Worm (Caenorhabditis elegans) whole organism, late embryonic: ENCODE results near the gene F44A2.7.

Source experiments
- C08G9.2 ChIP-seq: sonication (generic microtip); optimal IDR thresholded peaks from 2 replicates; lab custom pipeline; 2016; ENCODE audit warnings: mild to moderate bottlenecking, missing genetic modification characterization, moderate library complexity, missing compliant biosample characterization
- C38D4.7 ChIP-seq: fragments of 200-800 bp; sonication (Bioruptor generic); optimal IDR thresholded peaks from 2 replicates; lab custom pipeline; 2018; ENCODE audit warnings: mild to moderate bottlenecking, missing genetic modification characterization, moderate library complexity, missing compliant biosample characterization
- F13H6.1 ChIP-seq: sonication (generic microtip); optimal IDR thresholded peaks from 2 replicates; lab custom pipeline; 2016; ENCODE audit warnings: missing genetic modification characterization, missing compliant biosample characterization
- K02D7.2 ChIP-seq: sonication (generic microtip); optimal IDR thresholded peaks from 2 replicates; lab custom pipeline; 2017; ENCODE audit warnings: mild to moderate bottlenecking, missing genetic modification characterization, missing compliant biosample characterization
- K09A11.1 ChIP-seq: sonication (generic microtip); optimal IDR thresholded peaks from 2 replicates; lab custom pipeline; 2017; ENCODE audit warnings: antibody characterized with exemption, mild to moderate bottlenecking, missing genetic modification characterization, missing compliant biosample characterization; ENCODE audit not compliant: insufficient read depth
- T23F11.4 ChIP-seq: fragments of 200-800 bp; sonication (Bioruptor generic); optimal IDR thresholded peaks from 2 replicates; lab custom pipeline; 2018; ENCODE audit warnings: mild to moderate bottlenecking, missing genetic modification characterization, missing compliant biosample characterization
- Y22D7AL.16 ChIP-seq: sonication (generic microtip); optimal IDR thresholded peaks from 2 replicates; lab custom pipeline; 2016; ENCODE audit warnings: missing genetic modification characterization, missing compliant biosample characterization
- ahr-1 ChIP-seq: sonication (generic microtip); optimal IDR thresholded peaks from 2 replicates; lab custom pipeline; 2016; ENCODE audit warnings: missing genetic modification characterization, missing compliant biosample characterization
- ama-1 ChIP-seq: fragments of 150-350 bp; optimal IDR thresholded peaks from 2 replicates; lab custom pipeline; 2014
- ceh-14 ChIP-seq: sonication (generic microtip); optimal IDR thresholded peaks from 2 replicates; lab custom pipeline; 2016; ENCODE audit warnings: missing genotype, missing genetic modification characterization, missing compliant biosample characterization
- ceh-2 ChIP-seq: sonication (generic microtip); optimal IDR thresholded peaks from 2 replicates; lab custom pipeline; 2016; ENCODE audit warnings: missing genotype, missing genetic modification characterization, missing compliant biosample characterization
- ceh-24 ChIP-seq: sonication (generic microtip); optimal IDR thresholded peaks from 2 replicates; lab custom pipeline; 2016; ENCODE audit warnings: mild to moderate bottlenecking, missing genetic modification characterization, missing compliant biosample characterization
- ceh-30 ChIP-seq: fragments of 150-350 bp; optimal IDR thresholded peaks from 2 replicates; lab custom pipeline; 2014; ENCODE audit warnings: missing biosample characterization, missing genetic modification characterization
- ceh-31 ChIP-seq: sonication (generic microtip); optimal IDR thresholded peaks from 2 replicates; lab custom pipeline; 2016; ENCODE audit warnings: missing genetic modification characterization, missing compliant biosample characterization
- ceh-34 ChIP-seq: sonication (generic microtip); optimal IDR thresholded peaks from 2 replicates; lab custom pipeline; 2016; ENCODE audit warnings: mild to moderate bottlenecking, missing genetic modification characterization, missing compliant biosample characterization
- ceh-45 ChIP-seq: fragments of 200-800 bp; sonication (Bioruptor generic); IDR thresholded peaks from 2 replicates; pipeline ENCODE4 v1.3.6; 2022; ENCODE audit warnings: missing genetic modification reagents, missing genetic modification characterization, missing compliant biosample characterization
- ceh-6 ChIP-seq: fragments of 200-800 bp; sonication (Bioruptor generic); optimal IDR thresholded peaks from 2 replicates; lab custom pipeline; 2018; ENCODE audit warnings: mild to moderate bottlenecking, missing genetic modification characterization, missing compliant biosample characterization
- ceh-9 ChIP-seq: sonication (generic microtip); optimal IDR thresholded peaks from 2 replicates; lab custom pipeline; 2016; ENCODE audit warnings: mild to moderate bottlenecking, missing genetic modification characterization, inconsistent platforms, missing compliant biosample characterization
- dmd-4 ChIP-seq: sonication (generic microtip); optimal IDR thresholded peaks from 2 replicates; lab custom pipeline; 2016; ENCODE audit warnings: borderline replicate concordance, missing genetic modification characterization, missing compliant biosample characterization
- dve-1 ChIP-seq: sonication (generic microtip); optimal IDR thresholded peaks from 2 replicates; lab custom pipeline; 2017; ENCODE audit warnings: antibody characterized with exemption, mild to moderate bottlenecking, missing genetic modification characterization, missing compliant biosample characterization
- eyg-1 ChIP-seq: sonication (generic microtip); optimal IDR thresholded peaks from 2 replicates; lab custom pipeline; 2016; ENCODE audit warnings: missing genotype, missing genetic modification characterization, missing compliant biosample characterization
- fkh-6 ChIP-seq: sonication (generic microtip); optimal IDR thresholded peaks from 2 replicates; lab custom pipeline; 2016; ENCODE audit warnings: missing genetic modification characterization, missing compliant biosample characterization
- gmeb-2 ChIP-seq: sonication (generic microtip); optimal IDR thresholded peaks from 2 replicates; lab custom pipeline; 2016; ENCODE audit warnings: missing genetic modification characterization, inconsistent platforms, missing compliant biosample characterization
- hlh-13 ChIP-seq: fragments of 200-800 bp; sonication (Bioruptor generic); optimal IDR thresholded peaks from 2 replicates; lab custom pipeline; 2018; ENCODE audit warnings: mild to moderate bottlenecking, missing genetic modification characterization, missing compliant biosample characterization
- hlh-6 ChIP-seq: sonication (generic microtip); optimal IDR thresholded peaks from 2 replicates; lab custom pipeline; 2016; ENCODE audit warnings: missing genotype, missing genetic modification characterization, missing compliant biosample characterization
- lin-11 ChIP-seq: fragments of 200-800 bp; sonication (Bioruptor generic); optimal IDR thresholded peaks from 2 replicates; lab custom pipeline; 2018; ENCODE audit warnings: mild to moderate bottlenecking, missing genetic modification characterization, missing compliant biosample characterization
- madf-2 ChIP-seq: sonication (generic microtip); optimal IDR thresholded peaks from 2 replicates; lab custom pipeline; 2017; ENCODE audit warnings: missing genetic modification characterization, missing compliant biosample characterization
- mec-3 ChIP-seq: sonication (generic microtip); optimal IDR thresholded peaks from 2 replicates; lab custom pipeline; 2016; ENCODE audit warnings: borderline replicate concordance, missing genetic modification characterization, missing compliant biosample characterization
- nfya-1 ChIP-seq: sonication (generic microtip); optimal IDR thresholded peaks from 2 replicates; lab custom pipeline; 2017; ENCODE audit warnings: missing genetic modification characterization, mild to moderate bottlenecking, missing compliant biosample characterization, antibody characterized with exemption, moderate library complexity
- nhr-232 ChIP-seq: sonication (generic microtip); optimal IDR thresholded peaks from 2 replicates; lab custom pipeline; 2016; ENCODE audit warnings: missing genetic modification characterization, missing compliant biosample characterization
- npax-4 ChIP-seq: sonication (generic microtip); optimal IDR thresholded peaks from 2 replicates; lab custom pipeline; 2016; ENCODE audit warnings: missing genetic modification characterization, missing compliant biosample characterization
- pat-9 ChIP-seq: fragments of 200-800 bp; sonication (Bioruptor generic); optimal IDR thresholded peaks from 2 replicates; lab custom pipeline; 2018; ENCODE audit warnings: mild to moderate bottlenecking, missing genetic modification characterization, moderate library complexity, missing compliant biosample characterization
- pax-1 ChIP-seq: fragments of 150-350 bp; optimal IDR thresholded peaks from 2 replicates; lab custom pipeline; 2014; ENCODE audit warnings: missing biosample characterization, missing genetic modification characterization
- pha-2 ChIP-seq: sonication (generic microtip); optimal IDR thresholded peaks from 2 replicates; lab custom pipeline; 2017; ENCODE audit warnings: mild to moderate bottlenecking, missing genetic modification characterization, missing compliant biosample characterization
- pha-4 ChIP-seq: fragments of 150-350 bp; optimal IDR thresholded peaks from 2 replicates; lab custom pipeline; 2018; ENCODE audit warnings: missing biosample characterization, missing genetic modification reagents, missing genetic modification characterization
- pqm-1 ChIP-seq: sonication (generic microtip); optimal IDR thresholded peaks from 2 replicates; lab custom pipeline; 2016; ENCODE audit warnings: missing genetic modification characterization, missing compliant biosample characterization
- pros-1 ChIP-seq: fragments of 150-350 bp; optimal IDR thresholded peaks from 2 replicates; lab custom pipeline; 2014; ENCODE audit warnings: missing biosample characterization, missing genetic modification reagents, missing genetic modification characterization
- ref-2 ChIP-seq: sonication (generic microtip); optimal IDR thresholded peaks from 2 replicates; lab custom pipeline; 2016; ENCODE audit warnings: missing genetic modification characterization, missing compliant biosample characterization
- sdc-2 ChIP-seq: sonication (generic microtip); optimal IDR thresholded peaks from 2 replicates; lab custom pipeline; 2016; ENCODE audit warnings: missing genotype, missing genetic modification characterization, missing compliant biosample characterization
- sox-2 ChIP-seq: fragments of 200-800 bp; sonication (Bioruptor generic); IDR thresholded peaks from 2 replicates; pipeline ENCODE4 v1.3.6; 2022; ENCODE audit warnings: missing genetic modification reagents, missing genetic modification characterization, missing compliant biosample characterization
- tbx-2 ChIP-seq: sonication (generic microtip); optimal IDR thresholded peaks from 2 replicates; lab custom pipeline; 2016; ENCODE audit warnings: missing genetic modification characterization, missing compliant biosample characterization
- tbx-7 ChIP-seq: sonication (generic microtip); optimal IDR thresholded peaks from 2 replicates; lab custom pipeline; 2016; ENCODE audit warnings: missing genotype, missing genetic modification characterization, missing compliant biosample characterization
- unc-3 ChIP-seq, 2 experiments: fragments of 200-800 bp in 1 of 2; sonication (Bioruptor generic) in 1 of 2; sonication (generic microtip) in 1 of 2; conservative IDR thresholded peaks in 1 of 2; optimal IDR thresholded peaks in 1 of 2; 2 replicates each; pipeline versions ENCODE4 v1.3.6 to Lab custom; 2016 to 2022; ENCODE audit warnings: missing compliant biosample characterization in 2 of 2, missing genetic modification characterization in 2 of 2, missing genetic modification reagents in 1 of 2
- unc-42 ChIP-seq: sonication (generic microtip); optimal IDR thresholded peaks from 2 replicates; lab custom pipeline; 2016; ENCODE audit warnings: missing genotype, missing genetic modification characterization, missing compliant biosample characterization
- unc-55 ChIP-seq: sonication (generic microtip); optimal IDR thresholded peaks from 2 replicates; lab custom pipeline; 2017; ENCODE audit warnings: missing biosample characterization, missing genetic modification reagents, missing genetic modification characterization
- unc-86 ChIP-seq: sonication (generic microtip); optimal IDR thresholded peaks from 2 replicates; lab custom pipeline; 2016; ENCODE audit warnings: missing genetic modification characterization, missing compliant biosample characterization
- ztf-16 ChIP-seq: sonication (generic microtip); optimal IDR thresholded peaks from 2 replicates; lab custom pipeline; 2017; ENCODE audit warnings: missing genetic modification characterization, missing compliant biosample characterization

F44A2.7 gene

DNA sequence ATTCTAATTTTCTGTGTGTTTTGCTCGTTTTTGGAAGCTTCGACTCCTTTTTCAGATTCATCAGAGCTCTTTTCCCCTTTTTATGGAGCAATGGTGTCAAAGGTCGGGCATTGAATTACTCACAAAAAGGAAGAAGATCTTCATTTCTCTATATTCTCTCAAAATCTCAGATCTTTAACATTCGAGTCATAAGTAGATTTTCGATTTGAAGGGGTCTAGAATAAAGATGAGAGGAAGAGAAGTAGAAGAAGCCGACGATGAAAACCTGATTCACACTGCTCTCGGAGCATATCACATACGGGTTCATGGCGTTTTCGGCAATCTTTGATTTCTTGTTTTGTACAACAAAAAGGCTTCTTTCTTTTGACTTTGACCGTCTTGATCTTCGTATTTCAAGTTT is 8.9 kb upstream of the F44A2.7 start:
- TF ChIP-seq ceh-14 (tag; lab: Kevin White, UChicago): no peak
- no peak for TF ChIP-seq tbx-7
- TF ChIP-seq pros-1 (tag; lab: Kevin White, UChicago): no peak

DNA sequence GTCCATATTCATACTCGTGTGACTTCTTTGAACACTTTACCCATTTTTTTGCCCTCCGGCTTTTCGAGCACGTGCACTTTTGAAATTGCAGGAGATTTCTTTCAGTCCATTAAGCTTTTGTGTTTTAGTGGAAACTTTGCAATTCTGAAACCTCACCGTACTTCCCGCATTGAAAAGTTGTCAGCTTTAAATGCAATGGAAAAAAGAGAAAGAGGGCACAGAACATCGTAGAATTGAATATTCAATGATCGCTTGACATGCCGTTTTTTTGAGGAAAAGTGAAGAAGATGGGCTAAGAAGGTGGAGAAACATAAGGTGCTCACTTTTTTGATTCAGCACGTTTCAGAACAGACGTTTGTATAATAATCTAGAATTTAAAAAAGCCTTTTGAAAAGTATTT is 6.9 kb upstream of the F44A2.7 start:
- TF ChIP-seq ceh-14 (tag; lab: Kevin White, UChicago): no peak
- TF ChIP-seq hlh-6 (tag; lab: Kevin White, UChicago): no peak
- no peak for TF ChIP-seq ama-1 (lab: Kevin White, UChicago)
- no peak for TF ChIP-seq eyg-1 (tag; lab: Kevin White, UChicago)
- TF ChIP-seq pat-9 (tag; lab: Kevin White, UChicago): no peak
- no peak for TF ChIP-seq pax-1 (tag; lab: Kevin White, UChicago)
- TF ChIP-seq C08G9.2 (tag; lab: Kevin White, UChicago): no peak
- no peak for TF ChIP-seq F13H6.1 (tag; lab: Kevin White, UChicago)
- no peak for TF ChIP-seq ceh-34
- no peak for TF ChIP-seq unc-86
- TF ChIP-seq hlh-13 (GFP tag; lab: Kevin White, UChicago): no peak
- no peak for TF ChIP-seq ceh-2
- no peak for TF ChIP-seq ahr-1
- no peak for TF ChIP-seq madf-2 (tag; lab: Kevin White, UChicago)
- no peak for TF ChIP-seq K09A11.1
- no peak for TF ChIP-seq ceh-24

DNA sequence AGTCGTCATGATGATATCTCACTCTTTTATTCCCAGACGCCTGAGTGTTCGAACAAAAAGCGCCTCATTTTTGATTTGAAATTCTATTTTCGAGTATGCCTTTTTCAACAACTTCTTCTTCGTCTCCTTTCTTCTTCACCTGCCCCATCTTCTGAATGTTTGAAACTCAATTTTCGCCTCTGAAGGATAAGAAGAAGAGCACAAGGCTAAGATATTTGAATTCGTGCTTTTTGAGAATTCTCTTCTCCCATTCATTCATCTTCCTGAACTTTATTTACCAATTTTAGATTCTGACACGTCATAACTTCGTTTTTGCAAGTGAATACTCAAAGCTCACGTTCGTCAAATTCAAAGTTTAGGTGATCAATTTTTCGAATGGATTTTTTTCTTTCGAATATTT is 4.3 kb upstream of the F44A2.7 start:
- no peak for TF ChIP-seq ceh-30 (tag; lab: Kevin White, UChicago)
- peak; percentile 39 for TF ChIP-seq unc-42 (tag; lab: Kevin White, UChicago)
- no peak for TF ChIP-seq dmd-4
- no peak for TF ChIP-seq Y22D7AL.16 (tag; lab: Kevin White, UChicago)

DNA sequence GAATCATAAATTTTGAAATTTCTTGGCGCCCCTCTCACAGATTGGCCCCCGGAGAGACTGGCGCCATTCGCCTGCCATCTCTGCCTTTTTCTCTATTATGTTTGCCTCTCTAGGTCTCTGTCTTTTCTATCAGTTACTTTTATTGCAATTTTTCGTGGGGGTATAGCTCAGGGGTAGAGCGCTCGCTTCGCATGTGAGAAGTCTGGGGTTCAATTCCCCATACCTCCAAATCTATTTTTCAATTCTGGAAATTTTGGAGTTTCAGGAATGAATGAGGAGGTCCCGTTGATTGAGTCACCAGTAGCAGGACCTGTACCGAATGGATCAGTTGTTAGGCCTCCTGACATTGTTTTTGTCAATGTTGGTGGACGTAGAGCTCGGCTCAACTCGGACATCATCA is 3.2 kb upstream of the F44A2.7 start, which contains the start of gene kvs-3:
TSS of gene kvs-3 (plus strand) at position 266 of the 400 bp plus-strand sequence.
- TF ChIP-seq F13H6.1 (tag; lab: Kevin White, UChicago) (peak; percentile 44), ceh-31 (tag; lab: Kevin White, UChicago) (peak; percentile 19), C08G9.2 (tag; lab: Kevin White, UChicago) (peak; percentile 50), tbx-7 (no peak), unc-55 (GFP tag; lab: Kevin White, UChicago) (no peak), eyg-1 (tag; lab: Kevin White, UChicago) (no peak), mec-3 (no peak), madf-2 (tag; lab: Kevin White, UChicago) (no peak), K09A11.1 (no peak), dmd-4 (no peak), sdc-2 (tag; lab: Kevin White, UChicago) (peak; percentile 54), K02D7.2 (no peak), tbx-2 (tag; lab: Kevin White, UChicago) (peak; percentile 0), ceh-45 (peak; percentile 35; the same call in 1 of the 2 replicates), dve-1 (tag; lab: Kevin White, UChicago) (peak; percentile 19), npax-4 (tag; lab: Kevin White, UChicago) (no peak), ceh-6 (GFP tag; lab: Kevin White, UChicago) (no peak), ama-1 (lab: Kevin White, UChicago) (no peak), hlh-13 (GFP tag; lab: Kevin White, UChicago) (peak; percentile 13), nfya-1 (tag; lab: Kevin White, UChicago) (peak; percentile 32), ztf-16 (tag; lab: Kevin White, UChicago) (no peak), lin-11 (tag; lab: Kevin White, UChicago) (no peak), nhr-232 (no peak), C38D4.7 (GFP tag; lab: Kevin White, UChicago) (peak; percentile 49), gmeb-2 (tag; lab: Kevin White, UChicago) (peak; percentile 33), pha-2 (tag; lab: Kevin White, UChicago) (no peak), pqm-1 (tag; lab: Kevin White, UChicago) (peak; percentile 61), unc-3 (GFP tag; conservative IDR thresholded peaks at IDR 0.05; lab: Robert Waterston, UW) (no peak), unc-3 (tag; optimal IDR thresholded peaks at IDR 0.05; lab: Kevin White, UChicago) (no peak), ceh-9 (peak; percentile 17), sox-2 (GFP tag; lab: Robert Waterston, UW) (no peak), ref-2 (tag; lab: Kevin White, UChicago) (peak; percentile 38), T23F11.4 (GFP tag; lab: Kevin White, UChicago) (no peak), pha-4 (tag; lab: Kevin White, UChicago) (no peak), fkh-6 (tag; lab: Kevin White, UChicago) (peak; percentile 32)
